Fruit fly (Drosophila melanogaster) whole organism, embryonic: Measurements from ENCODE around the gene kay.
A peak's percentile ranks its signal among the peaks of the same experiment; 100 is the strongest.

Experiments
- Awh ChIP-seq: fragments of 200-800 bp; sonication (Bioruptor generic); IDR thresholded peaks from 2 replicates; pipeline ENCODE4, ENCODE4 v1.3.6; 2022; ENCODE audit warnings: missing biosample characterization, missing genetic modification characterization
- Bgb ChIP-seq: fragments of 200-800 bp; sonication (Bioruptor generic); IDR thresholded peaks from 2 replicates; pipeline ENCODE4 v1.3.6; 2022; ENCODE audit warnings: missing biosample characterization, missing genetic modification characterization; ENCODE audit not compliant: partially characterized antibody
- Bteb2 ChIP-seq: fragments of 200-800 bp; sonication (Bioruptor generic); optimal IDR thresholded peaks from 2 replicates; lab custom pipeline; 2016; ENCODE audit warnings: missing biosample characterization, missing genetic modification characterization
- CG11093 ChIP-seq: fragments of 200-800 bp; sonication (Bioruptor generic); IDR thresholded peaks from 3 replicates; pipeline ENCODE4 v1.3.6; 2022; ENCODE audit warnings: missing biosample characterization, missing genetic modification characterization
- CG11560 ChIP-seq: fragments of 200-800 bp; sonication (Bioruptor generic); IDR thresholded peaks from 3 replicates; pipeline ENCODE4 v1.3.6; 2022; ENCODE audit warnings: missing biosample characterization, missing genetic modification characterization
- CG12219 ChIP-seq: fragments of 200-800 bp; sonication (Bioruptor generic); optimal IDR thresholded peaks from 3 replicates; lab custom pipeline; 2018; ENCODE audit warnings: missing biosample characterization, mild to moderate bottlenecking, missing genetic modification characterization
- CG12391 ChIP-seq: fragments of 200-800 bp; sonication (Bioruptor generic); optimal IDR thresholded peaks from 3 replicates; lab custom pipeline; 2018; ENCODE audit warnings: missing biosample characterization, mild to moderate bottlenecking, missing genetic modification characterization, moderate library complexity
- CG14710 ChIP-seq: fragments of 200-800 bp; sonication (Bioruptor generic); optimal IDR thresholded peaks from 3 replicates; lab custom pipeline; 2019; ENCODE audit warnings: missing biosample characterization, mild to moderate bottlenecking, missing genetic modification characterization, moderate library complexity
- CG15514 ChIP-seq: fragments of 200-800 bp; sonication (Bioruptor generic); optimal IDR thresholded peaks from 3 replicates; lab custom pipeline; 2017; ENCODE audit warnings: missing biosample characterization, missing genetic modification characterization, mild to moderate bottlenecking, moderate library complexity, missing genetic modification reagents
- CG15601 ChIP-seq: fragments of 200-800 bp; sonication (Bioruptor generic); optimal IDR thresholded peaks from 3 replicates; lab custom pipeline; 2019; ENCODE audit warnings: missing biosample characterization, mild to moderate bottlenecking, missing genetic modification characterization, moderate library complexity
- CG2202 ChIP-seq: fragments of 200-800 bp; sonication (Bioruptor generic); optimal IDR thresholded peaks from 2 replicates; lab custom pipeline; 2018; ENCODE audit warnings: missing biosample characterization, mild to moderate bottlenecking, missing genetic modification characterization
- CG3726 ChIP-seq: fragments of 200-800 bp; sonication (Bioruptor generic); IDR thresholded peaks from 3 replicates; pipeline ENCODE4, ENCODE4 v1.3.6; 2022; ENCODE audit warnings: missing biosample characterization, missing genetic modification characterization
- CG4360 ChIP-seq: fragments of 200-800 bp; sonication (Bioruptor generic); IDR thresholded peaks from 2 replicates; pipeline ENCODE4 v1.3.6; 2022; ENCODE audit warnings: missing biosample characterization, missing genetic modification characterization
- CG43689 ChIP-seq: fragments of 200-800 bp; sonication (Bioruptor generic); IDR thresholded peaks from 2 replicates; pipeline ENCODE4 v1.3.6; 2022; ENCODE audit warnings: missing biosample characterization, missing genetic modification characterization
- CG4404 ChIP-seq: fragments of 200-800 bp; sonication (Bioruptor generic); IDR thresholded peaks from 2 replicates; pipeline ENCODE4 v1.3.6; 2022; ENCODE audit warnings: missing biosample characterization, missing genetic modification characterization
- CG4854 ChIP-seq: fragments of 200-800 bp; sonication (Bioruptor generic); optimal IDR thresholded peaks from 2 replicates; lab custom pipeline; 2016; ENCODE audit warnings: missing biosample characterization, missing genetic modification characterization, inconsistent platforms
- CG6654 ChIP-seq: fragments of 200-800 bp; sonication (Bioruptor generic); optimal IDR thresholded peaks from 2 replicates; lab custom pipeline; 2017; ENCODE audit warnings: missing biosample characterization, mild to moderate bottlenecking, missing genetic modification characterization
- Dbx ChIP-seq: fragments of 200-800 bp; sonication (Bioruptor generic); IDR thresholded peaks from 3 replicates; pipeline ENCODE4 v1.3.6; 2022; ENCODE audit warnings: missing biosample characterization, missing genetic modification characterization
- E2f1 ChIP-seq: fragments of 200-800 bp; sonication (Bioruptor generic); IDR thresholded peaks from 2 replicates; pipeline ENCODE4 v1.3.6; 2022; ENCODE audit warnings: missing biosample characterization, missing genetic modification characterization
- Ets65A ChIP-seq: fragments of 200-800 bp; sonication (Bioruptor generic); peaks from one replicate; lab custom pipeline; 2016; ENCODE audit warnings: missing biosample characterization, missing genetic modification characterization
- HLH4C ChIP-seq: fragments of 200-800 bp; sonication (Bioruptor generic); IDR thresholded peaks from 3 replicates; pipeline ENCODE4 v1.3.6; 2022; ENCODE audit warnings: missing biosample characterization, missing genetic modification characterization; ENCODE audit not compliant: partially characterized antibody
- Mrtf ChIP-seq: fragments of 200-800 bp; sonication (Bioruptor generic); IDR thresholded peaks from 3 replicates; pipeline ENCODE4 v1.3.6; 2022; ENCODE audit warnings: missing biosample characterization, missing genetic modification characterization
- Myb ChIP-seq: fragments of 200-800 bp; sonication (Bioruptor generic); optimal IDR thresholded peaks from 2 replicates; lab custom pipeline; 2016; ENCODE audit warnings: missing biosample characterization, missing genetic modification characterization
- Optix ChIP-seq: fragments of 200-800 bp; sonication (Bioruptor generic); IDR thresholded peaks from 3 replicates; pipeline ENCODE4 v1.3.6; 2022; ENCODE audit warnings: missing biosample characterization, missing genetic modification characterization
- Ptx1 ChIP-seq: fragments of 200-800 bp; sonication (Bioruptor generic); IDR thresholded peaks from 2 replicates; pipeline ENCODE4 v1.3.6; 2022; ENCODE audit warnings: missing biosample characterization, missing genetic modification characterization
- aop ChIP-seq: fragments of 200-800 bp; sonication (Bioruptor generic); IDR thresholded peaks from 2 replicates; pipeline ENCODE4 v1.3.6; 2022; ENCODE audit warnings: missing biosample characterization, missing genetic modification characterization
- ato ChIP-seq: fragments of 200-800 bp; sonication (Bioruptor generic); IDR thresholded peaks from 2 replicates; pipeline ENCODE4 v1.3.6; 2022; ENCODE audit warnings: missing biosample characterization, missing genetic modification characterization; ENCODE audit not compliant: partially characterized antibody
- corto ChIP-seq: fragments of 200-800 bp; sonication (Bioruptor generic); optimal IDR thresholded peaks from 2 replicates; lab custom pipeline; 2016; ENCODE audit warnings: missing biosample characterization, mild to moderate bottlenecking, missing genetic modification characterization, moderate library complexity
- crc ChIP-seq: fragments of 200-800 bp; sonication (Bioruptor generic); optimal IDR thresholded peaks from 2 replicates; lab custom pipeline; 2016; ENCODE audit warnings: missing biosample characterization, missing genetic modification characterization
- dan ChIP-seq: fragments of 200-800 bp; sonication (Bioruptor generic); IDR thresholded peaks from 2 replicates; pipeline ENCODE4 v1.3.6; 2022; ENCODE audit warnings: missing biosample characterization, missing genetic modification characterization
- dati ChIP-seq: fragments of 200-800 bp; sonication (Bioruptor generic); IDR thresholded peaks from 2 replicates; pipeline ENCODE4 v1.3.6; 2022; ENCODE audit warnings: missing biosample characterization, missing genetic modification characterization
- exex ChIP-seq: fragments of 200-800 bp; sonication (Bioruptor generic); optimal IDR thresholded peaks from 4 replicates; lab custom pipeline; 2018; ENCODE audit warnings: missing biosample characterization, mild to moderate bottlenecking, missing genetic modification characterization, moderate library complexity
- fru ChIP-seq: fragments of >200 bp; optimal IDR thresholded peaks from 2 replicates; lab custom pipeline; 2017
- gem ChIP-seq: fragments of 200-800 bp; sonication (Bioruptor generic); optimal IDR thresholded peaks from 2 replicates; lab custom pipeline; 2019; ENCODE audit warnings: missing biosample characterization, mild to moderate bottlenecking, missing genetic modification characterization, moderate library complexity
- gt ChIP-seq: fragments of 200-800 bp; sonication (Bioruptor generic); IDR thresholded peaks from 2 replicates; pipeline ENCODE4 v1.3.6; 2022; ENCODE audit warnings: missing biosample characterization, missing genetic modification characterization
- insv ChIP-seq, 2 experiments: fragments of 200-800 bp; sonication (Bioruptor generic); optimal IDR thresholded peaks; 3 replicates each; lab custom pipeline; 2016 to 2018; ENCODE audit warnings: missing biosample characterization in 2 of 2, missing genetic modification characterization in 2 of 2
- jigr1 ChIP-seq: fragments of 200-800 bp; sonication (Bioruptor generic); IDR thresholded peaks from 3 replicates; pipeline ENCODE4 v1.3.6; 2022; ENCODE audit warnings: missing biosample characterization, missing genetic modification characterization
- ken ChIP-seq: fragments of 200-800 bp; sonication (Bioruptor generic); IDR thresholded peaks from 3 replicates; pipeline ENCODE4 v1.3.6; 2022; ENCODE audit warnings: missing biosample characterization, missing genetic modification characterization
- onecut ChIP-seq: fragments of 200-800 bp; sonication (Bioruptor generic); IDR thresholded peaks from 2 replicates; pipeline ENCODE4 v1.3.6; 2022; ENCODE audit warnings: missing biosample characterization, missing genetic modification characterization
- pan ChIP-seq, 4 experiments: fragments of >200 bp in 3 of 4; fragments of 200-800 bp in 1 of 4; sonication (Bioruptor generic) in 1 of 4; optimal IDR thresholded peaks in 3 of 4; IDR thresholded peaks in 1 of 4; 2 replicates each; pipeline versions ENCODE4 v1.3.6 to Lab custom; 2017 to 2022; ENCODE audit warnings: missing biosample characterization in 2 of 4, missing genetic modification characterization in 2 of 4, mixed read lengths in 1 of 4
- phol ChIP-seq: fragments of 200-800 bp; sonication (Bioruptor generic); optimal IDR thresholded peaks from 3 replicates; lab custom pipeline; 2018; ENCODE audit warnings: missing biosample characterization, mild to moderate bottlenecking, missing genetic modification characterization, moderate library complexity
- pnt ChIP-seq: fragments of 200-800 bp; sonication (Bioruptor generic); optimal IDR thresholded peaks from 3 replicates; lab custom pipeline; 2016; ENCODE audit warnings: missing biosample characterization, missing genetic modification characterization
- salm ChIP-seq: fragments of 200-800 bp; sonication (Bioruptor generic); optimal IDR thresholded peaks from 2 replicates; lab custom pipeline; 2018; ENCODE audit warnings: missing biosample characterization, mild to moderate bottlenecking, missing genetic modification characterization
- schlank ChIP-seq: fragments of 200-800 bp; sonication (Bioruptor generic); optimal IDR thresholded peaks from 2 replicates; lab custom pipeline; 2018; ENCODE audit warnings: missing biosample characterization, mild to moderate bottlenecking, missing genetic modification characterization
- shn ChIP-seq: fragments of 200-800 bp; sonication (Bioruptor generic); optimal IDR thresholded peaks from 3 replicates; lab custom pipeline; 2016; ENCODE audit warnings: missing biosample characterization, missing genetic modification characterization
- so ChIP-seq: fragments of 200-800 bp; sonication (Bioruptor generic); IDR thresholded peaks from 3 replicates; pipeline ENCODE4 v1.3.6; 2022; ENCODE audit warnings: missing biosample characterization, missing genetic modification characterization
- stwl ChIP-seq: fragments of 200-800 bp; sonication (Bioruptor generic); optimal IDR thresholded peaks from 3 replicates; lab custom pipeline; 2018; ENCODE audit warnings: missing biosample characterization, mild to moderate bottlenecking, missing genetic modification characterization, moderate library complexity
- sug ChIP-seq: fragments of 200-800 bp; optimal IDR thresholded peaks from 2 replicates; lab custom pipeline; 2019; ENCODE audit warnings: missing biosample characterization, mild to moderate bottlenecking, missing genetic modification characterization, moderate library complexity
- tap ChIP-seq: fragments of 200-800 bp; optimal IDR thresholded peaks from 3 replicates; lab custom pipeline; 2019; ENCODE audit warnings: missing biosample characterization, mild to moderate bottlenecking, missing genetic modification characterization, moderate library complexity
- yki ChIP-seq: fragments of >200 bp; optimal IDR thresholded peaks from 3 replicates; lab custom pipeline; 2018

Gene kay

DNA sequence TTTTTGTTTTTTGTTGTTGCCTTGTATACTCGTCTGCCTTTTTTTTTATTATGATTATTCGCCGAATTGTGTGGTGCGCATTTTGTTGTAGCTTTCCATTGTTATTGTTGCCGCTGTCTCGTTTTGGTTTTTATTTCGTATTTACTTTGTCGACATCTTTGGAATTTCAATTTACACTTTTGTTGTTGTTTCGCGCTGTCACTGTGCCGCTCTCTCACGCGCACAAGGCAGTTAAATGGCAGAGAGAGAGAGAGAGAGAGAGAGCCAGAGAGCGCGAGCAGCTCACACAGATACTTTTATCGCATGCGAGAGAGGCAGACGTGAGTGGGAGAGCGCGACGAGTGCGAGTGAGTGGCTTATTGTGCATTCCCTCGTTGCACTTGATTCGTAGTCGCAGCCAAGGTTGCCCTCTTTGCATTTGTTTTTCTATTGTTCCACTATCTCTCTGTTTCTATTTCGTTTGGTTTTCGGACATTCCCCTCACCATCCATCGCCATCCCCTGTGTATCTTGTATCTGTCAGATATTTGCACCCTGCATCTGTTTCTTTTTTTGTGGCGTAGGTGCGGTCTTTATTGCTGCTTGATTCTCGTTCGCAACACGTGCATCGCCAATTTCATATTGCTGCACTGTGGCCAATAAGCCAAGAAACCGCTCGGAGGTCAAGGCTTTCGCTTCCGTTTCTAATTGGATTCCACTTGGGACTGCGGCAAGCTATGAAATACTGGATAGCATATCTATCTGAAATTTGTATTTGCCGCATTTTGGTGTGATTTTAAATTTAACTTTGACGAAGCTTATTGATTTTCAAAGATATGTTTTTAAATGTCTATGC, 8.8 kb downstream of the kay start (continued):
- peak; percentile 38; the same call in 1 of the 2 replicates for TF ChIP-seq Bgb (GFP tag; lab: Robert Waterston, UW)
- no peak for TF ChIP-seq ato (GFP tag; lab: Robert Waterston, UW)
- no peak for TF ChIP-seq exex (tag; lab: Kevin White, UChicago)
- TF ChIP-seq fru (lab: Kevin White, UChicago) = no peak
- peak; percentile 25 for TF ChIP-seq CG15601 (tag; lab: Kevin White, UChicago)
- no peak for TF ChIP-seq CG11560 (tag; lab: Robert Waterston, UW)
- no peak for TF ChIP-seq CG4854 (GFP tag; lab: Kevin White, UChicago)
- no peak for TF ChIP-seq Myb
- TF ChIP-seq ken (GFP tag; lab: Robert Waterston, UW) = no peak
- TF ChIP-seq so (GFP tag; lab: Robert Waterston, UW) = peak; percentile 47; the same call in 2 of the 3 replicates
- TF ChIP-seq CG6654 = no peak
- no peak for TF ChIP-seq Ptx1
- no peak for TF ChIP-seq jigr1
- peak; percentile 44 to 91 for TF ChIP-seq insv (GFP tag; optimal IDR thresholded peaks at IDR 0.05; lab: Kevin White, UChicago)
- peak; percentile 13; the same call in 1 of the 3 replicates for TF ChIP-seq Dbx (GFP tag; lab: Robert Waterston, UW)
- TF ChIP-seq dan = no peak
- TF ChIP-seq CG14710 (tag; lab: Kevin White, UChicago) = no peak
- TF ChIP-seq yki = peak; percentile 100
- 0 out of 2 replicates have a peak, but pooled peaks have one; percentile 25 for TF ChIP-seq onecut (GFP tag; lab: Robert Waterston, UW)
- no peak for TF ChIP-seq Ets65A (GFP tag; lab: Kevin White, UChicago)
- TF ChIP-seq gt (GFP tag; lab: Robert Waterston, UW) = no peak
- TF ChIP-seq CG43689 (GFP tag; lab: Robert Waterston, UW) = no peak
- no peak for TF ChIP-seq E2f1 (GFP tag; lab: Robert Waterston, UW)
- no peak for TF ChIP-seq Mrtf (GFP tag; lab: Robert Waterston, UW)
- peak; percentile 55 for TF ChIP-seq corto (GFP tag; lab: Kevin White, UChicago)
- TF ChIP-seq stwl (tag; lab: Kevin White, UChicago) = no peak
- no peak for TF ChIP-seq sug (tag; lab: Kevin White, UChicago)
- peak; percentile 6 for TF ChIP-seq tap (tag; lab: Kevin White, UChicago)
- no peak for TF ChIP-seq CG2202
- peak; percentile 91 for TF ChIP-seq CG4360 (GFP tag; lab: Robert Waterston, UW)
- TF ChIP-seq CG12219 = no peak
- no peak for TF ChIP-seq Optix (GFP tag; lab: Robert Waterston, UW)
- TF ChIP-seq pnt (GFP tag; lab: Kevin White, UChicago) = no peak
- peak; percentile 95 for TF ChIP-seq CG15514 (GFP tag; lab: Kevin White, UChicago)
- no peak for TF ChIP-seq schlank (tag; lab: Kevin White, UChicago)
- no peak for TF ChIP-seq crc (GFP tag; lab: Kevin White, UChicago)
- no peak for TF ChIP-seq dati (GFP tag; lab: Robert Waterston, UW)
- no peak for TF ChIP-seq gem (tag; lab: Kevin White, UChicago)
- TF ChIP-seq salm = no peak
- TF ChIP-seq CG4404 (GFP tag; lab: Robert Waterston, UW) = no peak
- no peak for TF ChIP-seq CG12391 (tag; lab: Kevin White, UChicago)
- no peak for TF ChIP-seq shn
- no peak for TF ChIP-seq phol (tag; lab: Kevin White, UChicago)
- TF ChIP-seq Awh (GFP tag; lab: Robert Waterston, UW) = no peak
- no peak for TF ChIP-seq CG11093 (GFP tag; lab: Robert Waterston, UW)
- TF ChIP-seq HLH4C (GFP tag; lab: Robert Waterston, UW) = no peak; the same call in 2 of the 3 replicates
- no peak for TF ChIP-seq CG3726 (GFP tag; lab: Robert Waterston, UW)
- no peak for TF ChIP-seq Bteb2 (GFP tag; lab: Kevin White, UChicago)
- no peak for TF ChIP-seq aop (GFP tag; lab: Robert Waterston, UW)
- no peak for TF ChIP-seq pan (optimal IDR thresholded peaks at IDR 0.05; lab: Kevin White, UChicago)
- TF ChIP-seq pan (GFP tag; optimal IDR thresholded peaks at IDR 0.05 in 1 of 2, IDR thresholded peaks at IDR 0.05 in 1 of 2) = peak in 1 of 2 experiments; percentile 34
